Worm (Caenorhabditis elegans) whole organism, L4 larva: ENCODE results near the gene R09A8.2.

ENCODE experiments used
- ZK337.2 ChIP-seq: fragments of 200-800 bp; sonication (Bioruptor generic); IDR thresholded peaks from 2 replicates; pipeline ENCODE4 v1.3.6; 2022; ENCODE audit warnings: missing genetic modification reagents, missing genetic modification characterization, missing compliant biosample characterization
- aha-1 ChIP-seq: fragments of 150-350 bp; peaks from one replicate; lab custom pipeline; 2014; ENCODE audit warnings: missing biosample characterization, missing genetic modification characterization
- ceh-82 ChIP-seq: sonication (generic microtip); optimal IDR thresholded peaks from 2 replicates; lab custom pipeline; 2017; ENCODE audit warnings: missing biosample characterization, missing genetic modification characterization
- fos-1 ChIP-seq: fragments of 150-350 bp; optimal IDR thresholded peaks from 2 replicates; lab custom pipeline; 2014; ENCODE audit warnings: missing biosample characterization, missing genetic modification characterization
- lim-7 ChIP-seq: fragments of 200-800 bp; sonication (Bioruptor generic); IDR thresholded peaks from 2 replicates; pipeline ENCODE4 v1.3.6; 2022; ENCODE audit warnings: missing genetic modification characterization, missing compliant biosample characterization
- lin-13 ChIP-seq: fragments of 150-350 bp; optimal IDR thresholded peaks from 2 replicates; lab custom pipeline; 2014; ENCODE audit warnings: missing biosample characterization, missing genetic modification reagents, missing genetic modification characterization
- lin-38 ChIP-seq: fragments of 200-800 bp; sonication (Bioruptor generic); IDR thresholded peaks from 2 replicates; pipeline ENCODE4 v1.3.6; 2022; ENCODE audit warnings: missing genetic modification reagents, missing genetic modification characterization, missing compliant biosample characterization
- nhr-6 ChIP-seq: fragments of 150-350 bp; optimal IDR thresholded peaks from 2 replicates; lab custom pipeline; 2014; ENCODE audit warnings: missing biosample characterization, missing genetic modification characterization
- snpc-4 ChIP-seq: fragments of 150-350 bp; optimal IDR thresholded peaks from 2 replicates; lab custom pipeline; 2014; ENCODE audit warnings: missing biosample characterization, missing genetic modification characterization
- unc-130 ChIP-seq: sonication (generic microtip); optimal IDR thresholded peaks from 2 replicates; lab custom pipeline; 2016; ENCODE audit warnings: missing genetic modification reagents, missing genetic modification characterization, missing compliant biosample characterization
- unc-62 ChIP-seq, 3 experiments: fragments of 150-350 bp in 1 of 3; sonication (generic microtip); optimal IDR thresholded peaks in 2 of 3; peaks in 1 of 3; 1 replicate in 1 of 3; 2 replicates in 2 of 3; lab custom pipeline; 2014 to 2017; ENCODE audit warnings: missing biosample characterization in 3 of 3, missing genetic modification characterization in 3 of 3, missing genetic modification reagents in 3 of 3, missing genotype in 1 of 3
- zag-1 ChIP-seq: fragments of 150-350 bp; optimal IDR thresholded peaks from 2 replicates; lab custom pipeline; 2014; ENCODE audit warnings: missing biosample characterization, missing genetic modification characterization
- zip-11 ChIP-seq: fragments of 200-800 bp; sonication (Bioruptor generic); IDR thresholded peaks from 2 replicates; pipeline ENCODE4 v1.3.6; 2022; ENCODE audit warnings: missing genetic modification characterization, missing compliant biosample characterization

ce11 chrX:12620310-12620709 is 1.0 kb downstream of the R09A8.2 start:
- TF ChIP-seq snpc-4 (tag; lab: Kevin White, UChicago) (no peak), zip-11 (no peak), lin-38 (no peak), unc-62 (GFP tag; optimal IDR thresholded peaks at IDR 0.05 in 1 of 2; lab: Kevin White, UChicago) (peak in 1 of 2 experiments; percentile 91), unc-62 (tag; optimal IDR thresholded peaks at IDR 0.05; lab: Kevin White, UChicago) (no peak), zag-1 (no peak), ceh-82 (tag; lab: Kevin White, UChicago) (no peak), ZK337.2 (GFP tag; lab: Robert Waterston, UW) (no peak), aha-1 (peak; percentile 85), unc-130 (GFP tag; lab: Kevin White, UChicago) (no peak), lin-13 (GFP tag; lab: Kevin White, UChicago) (no peak), fos-1 (tag; lab: Kevin White, UChicago) (no peak), lim-7 (no peak), nhr-6 (no peak)
